Fruit fly (Drosophila melanogaster): ENCODE data around the gene Arp1.

DNA sequence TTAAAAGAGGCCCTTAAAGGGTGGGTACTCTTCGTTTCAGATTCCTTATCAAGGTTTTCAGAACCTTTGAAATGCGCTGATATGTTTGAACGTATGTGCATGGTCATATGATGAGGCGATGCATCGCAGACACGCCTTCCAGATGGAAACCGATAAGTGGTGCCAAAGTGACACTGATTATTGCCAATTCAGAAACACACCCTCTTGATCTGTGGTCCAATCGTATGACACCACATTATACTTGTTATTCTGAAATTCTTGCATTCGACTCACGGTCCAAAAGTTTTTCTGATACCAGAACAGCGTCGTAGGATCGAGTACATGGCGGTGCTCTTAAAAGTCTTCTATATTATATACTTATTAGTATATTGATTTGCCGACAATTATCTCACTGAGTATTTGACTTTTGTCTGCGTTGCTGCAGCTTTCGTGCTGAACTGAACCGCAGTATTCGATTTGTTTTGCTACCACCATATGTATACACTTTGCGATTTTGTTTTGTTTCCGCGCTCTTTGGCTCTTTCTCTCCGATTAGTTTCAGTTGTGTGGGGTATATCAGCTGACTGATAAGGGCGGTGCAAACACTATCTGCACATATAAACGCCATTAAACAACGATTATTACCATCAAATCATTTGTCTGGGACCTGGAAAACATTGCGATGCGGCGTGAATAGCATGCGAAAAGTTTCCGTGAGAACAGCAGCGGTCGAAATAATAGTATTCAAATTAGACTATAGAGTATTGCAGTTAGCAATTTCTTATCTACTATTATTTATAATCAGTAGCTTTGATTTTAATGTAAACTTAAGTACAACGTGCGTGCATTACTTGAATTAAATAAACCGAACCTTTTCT is 29.0 kb downstream of the Arp1 start:
- no peak for TF ChIP-seq psq (optimal IDR thresholded peaks at IDR 0.05)
- TF ChIP-seq insv (optimal IDR thresholded peaks at IDR 0.05) = no peak
